Worm (Caenorhabditis elegans): Measurements from ENCODE around the gene cyp-13A6.

DNA sequence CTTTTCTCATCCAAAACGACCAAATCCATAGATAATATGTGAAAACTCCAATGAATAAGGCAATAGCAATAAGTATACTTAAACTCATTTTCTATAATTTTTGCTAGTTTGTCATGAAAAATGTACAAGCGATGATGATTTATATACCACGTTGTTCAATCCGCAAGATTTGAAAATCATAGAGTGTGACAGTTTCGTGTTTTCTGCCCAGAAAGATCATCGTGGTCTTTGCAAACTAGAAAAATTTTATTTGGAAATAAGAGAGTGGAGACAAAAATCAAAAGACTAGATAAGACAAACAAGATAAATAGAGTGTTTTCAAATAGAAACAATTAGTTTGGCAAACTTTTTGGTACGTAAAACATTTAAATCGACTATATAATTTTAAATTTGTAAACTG is 9.4 kb downstream of the cyp-13A6 start, which contains the start of gene cyp-13A3:
- no peak for TF ChIP-seq nhr-12 (tag; optimal IDR thresholded peaks at IDR 0.05)
- no peak for TF ChIP-seq nhr-76 (tag; optimal IDR thresholded peaks at IDR 0.05)
- no peak for TF ChIP-seq flh-1 (GFP tag; optimal IDR thresholded peaks at IDR 0.05)
- no peak for TF ChIP-seq lsy-2 (tag; optimal IDR thresholded peaks at IDR 0.05)
- TF ChIP-seq drap-1 (GFP tag; optimal IDR thresholded peaks at IDR 0.05), result no peak
- no peak for TF ChIP-seq ces-1 (GFP tag; optimal IDR thresholded peaks at IDR 0.05)
- TF ChIP-seq lin-13 (tag; optimal IDR thresholded peaks at IDR 0.05), result no peak
- TF ChIP-seq ztf-11 (tag; optimal IDR thresholded peaks at IDR 0.05), result no peak
- TF ChIP-seq elt-3 (tag; optimal IDR thresholded peaks at IDR 0.05), result no peak
